Worm (Caenorhabditis elegans) whole organism, late embryonic: Measurements from ENCODE around the gene pqn-53.

Experiments
- K02D7.2 ChIP-seq: sonication (generic microtip); optimal IDR thresholded peaks from 2 replicates; lab custom pipeline; 2017; ENCODE audit warnings: mild to moderate bottlenecking, missing genetic modification characterization, missing compliant biosample characterization
- T23F11.4 ChIP-seq: fragments of 200-800 bp; sonication (Bioruptor generic); optimal IDR thresholded peaks from 2 replicates; lab custom pipeline; 2018; ENCODE audit warnings: mild to moderate bottlenecking, missing genetic modification characterization, missing compliant biosample characterization
- ceh-31 ChIP-seq: sonication (generic microtip); optimal IDR thresholded peaks from 2 replicates; lab custom pipeline; 2016; ENCODE audit warnings: missing genetic modification characterization, missing compliant biosample characterization
- fkh-10 ChIP-seq: fragments of 150-350 bp; optimal IDR thresholded peaks from 2 replicates; lab custom pipeline; 2014; ENCODE audit warnings: missing biosample characterization, missing genetic modification reagents, missing genetic modification characterization
- gmeb-2 ChIP-seq: sonication (generic microtip); optimal IDR thresholded peaks from 2 replicates; lab custom pipeline; 2016; ENCODE audit warnings: missing genetic modification characterization, inconsistent platforms, missing compliant biosample characterization
- hlh-30 ChIP-seq: sonication (generic microtip); optimal IDR thresholded peaks from 2 replicates; lab custom pipeline; 2017; ENCODE audit warnings: antibody characterized with exemption, missing genetic modification characterization, missing compliant biosample characterization; ENCODE audit not compliant: insufficient read depth
- hlh-6 ChIP-seq: sonication (generic microtip); optimal IDR thresholded peaks from 2 replicates; lab custom pipeline; 2016; ENCODE audit warnings: missing genotype, missing genetic modification characterization, missing compliant biosample characterization
- lin-11 ChIP-seq: fragments of 200-800 bp; sonication (Bioruptor generic); optimal IDR thresholded peaks from 2 replicates; lab custom pipeline; 2018; ENCODE audit warnings: mild to moderate bottlenecking, missing genetic modification characterization, missing compliant biosample characterization
- nhr-11 ChIP-seq: fragments of 150-350 bp; optimal IDR thresholded peaks from 2 replicates; lab custom pipeline; 2014; ENCODE audit warnings: missing biosample characterization, missing genetic modification characterization
- odd-2 ChIP-seq: sonication (generic microtip); optimal IDR thresholded peaks from 2 replicates; lab custom pipeline; 2017; ENCODE audit warnings: antibody characterized with exemption, mild to moderate bottlenecking, missing genetic modification characterization, missing compliant biosample characterization
- pax-1 ChIP-seq: fragments of 150-350 bp; optimal IDR thresholded peaks from 2 replicates; lab custom pipeline; 2014; ENCODE audit warnings: missing biosample characterization, missing genetic modification characterization
- pha-2 ChIP-seq: sonication (generic microtip); optimal IDR thresholded peaks from 2 replicates; lab custom pipeline; 2017; ENCODE audit warnings: mild to moderate bottlenecking, missing genetic modification characterization, missing compliant biosample characterization
- pha-4 ChIP-seq: fragments of 150-350 bp; optimal IDR thresholded peaks from 2 replicates; lab custom pipeline; 2018; ENCODE audit warnings: missing biosample characterization, missing genetic modification reagents, missing genetic modification characterization
- pqm-1 ChIP-seq: sonication (generic microtip); optimal IDR thresholded peaks from 2 replicates; lab custom pipeline; 2016; ENCODE audit warnings: missing genetic modification characterization, missing compliant biosample characterization

- TF ChIP-seq pha-2 (tag; lab: Kevin White, UChicago) (no peak), pax-1 (tag; lab: Kevin White, UChicago) (no peak), lin-11 (tag; lab: Kevin White, UChicago) (no peak), odd-2 (tag; lab: Kevin White, UChicago) (no peak), hlh-30 (no peak), nhr-11 (tag; lab: Kevin White, UChicago) (no peak), T23F11.4 (GFP tag; lab: Kevin White, UChicago) (no peak), pha-4 (tag; lab: Kevin White, UChicago) (no peak), fkh-10 (GFP tag; lab: Kevin White, UChicago) (no peak), gmeb-2 (tag; lab: Kevin White, UChicago) (no peak), ceh-31 (tag; lab: Kevin White, UChicago) (no peak), hlh-6 (tag; lab: Kevin White, UChicago) (no peak), K02D7.2 (tag; lab: Kevin White, UChicago) (no peak), pqm-1 (tag; lab: Kevin White, UChicago) (no peak)
Observed at ce11 chrV:12091759-12092158, 26.6 kb upstream of the pqn-53 start, which contains the start of gene nhr-206.
